Fruit fly (Drosophila melanogaster) whole organism, wandering third instar larva: ENCODE data around the gene Rh5.
"Not testable (repeated sequence)": the region's sequence is repeated elsewhere in the genome, so short reads cannot be mapped to it uniquely, and the experiment has no call there.

Experiments
- CG32264 ChIP-seq: fragments of 200-800 bp; sonication (Bioruptor generic); optimal IDR thresholded peaks from 2 replicates; lab custom pipeline; 2016; ENCODE audit warnings: missing biosample characterization, missing genetic modification characterization
- Dif ChIP-seq: fragments of 200-275, 200-300 bp; sonication (Bioruptor generic); optimal IDR thresholded peaks from 2 replicates; lab custom pipeline; 2018; ENCODE audit warnings: missing biosample characterization, missing genetic modification characterization; ENCODE audit not compliant: partially characterized antibody
- Hr83 ChIP-seq: fragments of 200-300 bp; sonication (Bioruptor generic); optimal IDR thresholded peaks from 2 replicates; lab custom pipeline; 2016; ENCODE audit warnings: missing biosample characterization, mild to moderate bottlenecking, missing genetic modification characterization, moderate library complexity; ENCODE audit not compliant: poor library complexity, severe bottlenecking
- Jra ChIP-seq: sonication (Bioruptor generic); optimal IDR thresholded peaks from 2 replicates; lab custom pipeline; 2016; ENCODE audit warnings: missing biosample characterization, missing genetic modification characterization
- N ChIP-seq: fragments of >200 bp; optimal IDR thresholded peaks from 2 replicates; lab custom pipeline; 2018; ENCODE audit warnings: missing biosample characterization, missing external identifiers, missing genetic modification characterization
- OdsH ChIP-seq: fragments of 200-800 bp; sonication (Bioruptor generic); optimal IDR thresholded peaks from 2 replicates; lab custom pipeline; 2016; ENCODE audit warnings: missing biosample characterization, mild to moderate bottlenecking, missing genetic modification characterization
- Sp1 ChIP-seq: fragments of 200-800 bp; sonication (Bioruptor generic); optimal IDR thresholded peaks from 3 replicates; lab custom pipeline; 2019; ENCODE audit warnings: missing biosample characterization, mild to moderate bottlenecking, missing genetic modification characterization, moderate library complexity
- dmrt93B ChIP-seq: fragments of 200-800 bp; sonication (Bioruptor generic); optimal IDR thresholded peaks from 2 replicates; lab custom pipeline; 2018; ENCODE audit warnings: missing biosample characterization, mild to moderate bottlenecking, missing genetic modification characterization
- fru ChIP-seq: fragments of 200-800 bp; sonication (Bioruptor generic); optimal IDR thresholded peaks from 3 replicates; lab custom pipeline; 2016; ENCODE audit warnings: missing biosample characterization, mild to moderate bottlenecking, missing genetic modification characterization
- h ChIP-seq: fragments of 200-800 bp; sonication (Bioruptor generic); optimal IDR thresholded peaks from 3 replicates; lab custom pipeline; 2016; ENCODE audit warnings: missing biosample characterization, mild to moderate bottlenecking, missing genetic modification characterization
- lola ChIP-seq: fragments of >200 bp; optimal IDR thresholded peaks from 2 replicates; lab custom pipeline; 2017; ENCODE audit warnings: missing biosample characterization, missing genetic modification characterization
- pan ChIP-seq: fragments of >200 bp; optimal IDR thresholded peaks from 2 replicates; lab custom pipeline; 2017
- usp ChIP-seq: fragments of >200 bp; optimal IDR thresholded peaks from 2 replicates; lab custom pipeline; 2017; ENCODE audit warnings: missing biosample characterization, missing genetic modification characterization

- not testable (repeated sequence) for TF ChIP-seq lola (GFP tag; lab: Kevin White, UChicago); Sp1 (GFP tag; lab: Kevin White, UChicago); dmrt93B; Jra (GFP tag; lab: Kevin White, UChicago); Dif (GFP tag; lab: Kevin White, UChicago); CG32264 (GFP tag; lab: Kevin White, UChicago); usp (GFP tag; lab: Kevin White, UChicago); N (GFP tag; lab: Kevin White, UChicago); pan (lab: Kevin White, UChicago); fru (GFP tag; lab: Kevin White, UChicago); h (GFP tag; lab: Kevin White, UChicago); Hr83 (GFP tag; lab: Kevin White, UChicago); OdsH (GFP tag; lab: Kevin White, UChicago)
These were observed 8.7 kb upstream of the Rh5 start, which contains the start of the genes CG18787 and Nfs1 for dm6 chr2L:11999240-11999704.
